Worm (Caenorhabditis elegans) whole organism, mixed stage, embryonic: ENCODE data around the gene nspc-10.

ENCODE experiments used
- ces-1 ChIP-seq: fragments of 150-350 bp; optimal IDR thresholded peaks from 2 replicates; lab custom pipeline; 2014; ENCODE audit warnings: missing biosample characterization, missing genetic modification reagents, missing genetic modification characterization
- mab-5 ChIP-seq: fragments of 150-350 bp; optimal IDR thresholded peaks from 2 replicates; lab custom pipeline; 2014; ENCODE audit warnings: missing biosample characterization, missing genetic modification characterization

ce11 chrX:12331795-12332194, 11.6 kb upstream of the nspc-10 start, which contains the start of gene srd-46:
- no peak for TF ChIP-seq mab-5 (tag; lab: Kevin White, UChicago)
- TF ChIP-seq ces-1 (GFP tag; lab: Kevin White, UChicago), result no peak
